Fruit fly (Drosophila melanogaster) whole organism, embryonic: Measurements from ENCODE around the gene CG31176.
A peak's percentile ranks its signal among the peaks of the same experiment; 100 is the strongest.

ENCODE experiments used
- Bdp1 ChIP-seq: fragments of 200-800 bp; sonication (Bioruptor generic); optimal IDR thresholded peaks from 3 replicates; lab custom pipeline; 2016; ENCODE audit warnings: missing biosample characterization, missing genetic modification characterization
- CG10147 ChIP-seq: fragments of 200-800 bp; sonication (Bioruptor generic); optimal IDR thresholded peaks from 2 replicates; lab custom pipeline; 2019; ENCODE audit warnings: missing biosample characterization, mild to moderate bottlenecking, missing genetic modification characterization, moderate library complexity
- CG10543 ChIP-seq: fragments of 200-800 bp; sonication (Bioruptor generic); optimal IDR thresholded peaks from 3 replicates; lab custom pipeline; 2017; ENCODE audit warnings: missing biosample characterization, mild to moderate bottlenecking, missing genetic modification characterization, moderate library complexity
- CG11723 ChIP-seq: fragments of 200-800 bp; sonication (Bioruptor generic); optimal IDR thresholded peaks from 2 replicates; lab custom pipeline; 2017; ENCODE audit warnings: missing biosample characterization, mild to moderate bottlenecking, missing genetic modification characterization
- CG12659 ChIP-seq: fragments of 200-800 bp; sonication (Bioruptor generic); optimal IDR thresholded peaks from 3 replicates; lab custom pipeline; 2017; ENCODE audit warnings: mild to moderate bottlenecking, missing biosample characterization, missing genetic modification reagents, missing genetic modification characterization
- CG13624 ChIP-seq: fragments of 200-800 bp; sonication (Bioruptor generic); optimal IDR thresholded peaks from 2 replicates; lab custom pipeline; 2016; ENCODE audit warnings: missing biosample characterization, missing genetic modification characterization
- CG15011 ChIP-seq: fragments of 200-800 bp; sonication (Bioruptor generic); optimal IDR thresholded peaks from 3 replicates; lab custom pipeline; 2018; ENCODE audit warnings: missing biosample characterization, mild to moderate bottlenecking, missing genetic modification characterization
- CG15073 ChIP-seq: fragments of 200-800 bp; sonication (Bioruptor generic); optimal IDR thresholded peaks from 2 replicates; lab custom pipeline; 2016; ENCODE audit warnings: missing biosample characterization, missing genetic modification characterization
- CG15514 ChIP-seq: fragments of 200-800 bp; sonication (Bioruptor generic); optimal IDR thresholded peaks from 3 replicates; lab custom pipeline; 2017; ENCODE audit warnings: missing biosample characterization, missing genetic modification characterization, mild to moderate bottlenecking, moderate library complexity, missing genetic modification reagents
- CG16815 ChIP-seq: fragments of 200-800 bp; sonication (Bioruptor generic); optimal IDR thresholded peaks from 3 replicates; lab custom pipeline; 2017; ENCODE audit warnings: missing biosample characterization, mild to moderate bottlenecking, missing genetic modification characterization
- CG16863 ChIP-seq: fragments of 200-800 bp; sonication (Bioruptor generic); optimal IDR thresholded peaks from 3 replicates; lab custom pipeline; 2016; ENCODE audit warnings: missing biosample characterization, missing genetic modification characterization
- CG17385 ChIP-seq: fragments of 200-800 bp; sonication (Bioruptor generic); optimal IDR thresholded peaks from 3 replicates; lab custom pipeline; 2018; ENCODE audit warnings: missing biosample characterization, mild to moderate bottlenecking, missing genetic modification characterization
- CG18619 ChIP-seq: fragments of 200-800 bp; sonication (Bioruptor generic); optimal IDR thresholded peaks from 3 replicates; lab custom pipeline; 2017; ENCODE audit warnings: missing biosample characterization, mild to moderate bottlenecking, missing genetic modification characterization
- CG18764 ChIP-seq: fragments of 200-800 bp; sonication (Bioruptor generic); optimal IDR thresholded peaks from 3 replicates; lab custom pipeline; 2016; ENCODE audit warnings: missing biosample characterization, missing genetic modification characterization
- CG2202 ChIP-seq: fragments of 200-800 bp; sonication (Bioruptor generic); optimal IDR thresholded peaks from 2 replicates; lab custom pipeline; 2018; ENCODE audit warnings: missing biosample characterization, mild to moderate bottlenecking, missing genetic modification characterization
- CG30403 ChIP-seq: fragments of 200-800 bp; sonication (Bioruptor generic); optimal IDR thresholded peaks from 3 replicates; lab custom pipeline; 2016; ENCODE audit warnings: missing biosample characterization, missing genetic modification characterization
- CG31365 ChIP-seq: fragments of 200-800 bp; sonication (Bioruptor generic); optimal IDR thresholded peaks from 2 replicates; lab custom pipeline; 2018; ENCODE audit warnings: missing biosample characterization, mild to moderate bottlenecking, missing genetic modification characterization
- CG3281 ChIP-seq: fragments of 200-800 bp; sonication (Bioruptor generic); optimal IDR thresholded peaks from 3 replicates; lab custom pipeline; 2017; ENCODE audit warnings: missing biosample characterization, mild to moderate bottlenecking, missing genetic modification characterization
- CG3847 ChIP-seq: fragments of 200-800 bp; sonication (Bioruptor generic); IDR thresholded peaks from 2 replicates; pipeline ENCODE4 v1.3.6; 2022; ENCODE audit warnings: missing biosample characterization, missing genetic modification characterization
- CG42726 ChIP-seq: fragments of 200-800 bp; sonication (Bioruptor generic); IDR thresholded peaks from 2 replicates; pipeline ENCODE4 v1.3.6; 2022; ENCODE audit warnings: missing biosample characterization, missing genetic modification characterization; ENCODE audit not compliant: partially characterized antibody
- CG4360 ChIP-seq: fragments of 200-800 bp; sonication (Bioruptor generic); IDR thresholded peaks from 2 replicates; pipeline ENCODE4 v1.3.6; 2022; ENCODE audit warnings: missing biosample characterization, missing genetic modification characterization
- CG4617 ChIP-seq: fragments of 200-800 bp; sonication (Bioruptor generic); optimal IDR thresholded peaks from 3 replicates; lab custom pipeline; 2016; ENCODE audit warnings: missing biosample characterization, missing genetic modification characterization, borderline replicate concordance
- CG6854 ChIP-seq: fragments of 200-800 bp; sonication (Bioruptor generic); optimal IDR thresholded peaks from 3 replicates; lab custom pipeline; 2017; ENCODE audit warnings: missing biosample characterization, mild to moderate bottlenecking, missing genetic modification characterization
- CG7372 ChIP-seq: fragments of 200-800 bp; sonication (Bioruptor generic); IDR thresholded peaks from 2 replicates; pipeline ENCODE4 v1.3.6; 2022; ENCODE audit warnings: missing biosample characterization, missing genetic modification characterization
- Chrac-16 ChIP-seq: fragments of 200-800 bp; sonication (Bioruptor generic); optimal IDR thresholded peaks from 3 replicates; lab custom pipeline; 2016; ENCODE audit warnings: missing biosample characterization, missing genetic modification characterization
- D19A ChIP-seq: fragments of 200-800 bp; optimal IDR thresholded peaks from 3 replicates; lab custom pipeline; 2019; ENCODE audit warnings: missing biosample characterization, mild to moderate bottlenecking, missing genetic modification characterization, moderate library complexity
- GATAe ChIP-seq: fragments of 200-800 bp; sonication (Bioruptor generic); conservative IDR thresholded peaks from 2 replicates; pipeline ENCODE4 v1.3.6; 2022; ENCODE audit warnings: missing biosample characterization, missing genetic modification characterization
- H15 ChIP-seq: fragments of 200-800 bp; sonication (Bioruptor generic); IDR thresholded peaks from 3 replicates; pipeline ENCODE4 v1.3.6; 2022; ENCODE audit warnings: missing biosample characterization, missing genetic modification characterization
- Med ChIP-seq: fragments of 200-800 bp; sonication (Bioruptor generic); peaks from one replicate; lab custom pipeline; 2016; ENCODE audit warnings: missing biosample characterization, missing genetic modification characterization, mild to moderate bottlenecking, inconsistent platforms, moderate library complexity
- Nf-YC ChIP-seq: fragments of 200-800 bp; optimal IDR thresholded peaks from 3 replicates; lab custom pipeline; 2019; ENCODE audit warnings: missing biosample characterization, mild to moderate bottlenecking, missing genetic modification characterization, moderate library complexity
- Optix ChIP-seq: fragments of 200-800 bp; sonication (Bioruptor generic); IDR thresholded peaks from 3 replicates; pipeline ENCODE4 v1.3.6; 2022; ENCODE audit warnings: missing biosample characterization, missing genetic modification characterization
- Pdp1 ChIP-seq, 2 experiments: fragments of 200-800 bp; sonication (Bioruptor generic); optimal IDR thresholded peaks; 3 replicates each; lab custom pipeline; 2016; ENCODE audit warnings: missing biosample characterization in 2 of 2, missing genetic modification characterization in 2 of 2, mild to moderate bottlenecking in 1 of 2, moderate library complexity in 1 of 2
- Ptx1 ChIP-seq: fragments of 200-800 bp; sonication (Bioruptor generic); IDR thresholded peaks from 2 replicates; pipeline ENCODE4 v1.3.6; 2022; ENCODE audit warnings: missing biosample characterization, missing genetic modification characterization
- Vsx1 ChIP-seq: fragments of 200-800 bp; sonication (Bioruptor generic); optimal IDR thresholded peaks from 2 replicates; lab custom pipeline; 2017; ENCODE audit warnings: missing biosample characterization, mild to moderate bottlenecking, missing genetic modification characterization, missing genetic modification reagents
- aop ChIP-seq: fragments of 200-800 bp; sonication (Bioruptor generic); IDR thresholded peaks from 2 replicates; pipeline ENCODE4 v1.3.6; 2022; ENCODE audit warnings: missing biosample characterization, missing genetic modification characterization
- cad ChIP-seq: fragments of >200 bp; optimal IDR thresholded peaks from 2 replicates; lab custom pipeline; 2017; ENCODE audit warnings: missing biosample characterization, missing genetic modification characterization
- disco-r ChIP-seq: fragments of 200-800 bp; sonication (Bioruptor generic); optimal IDR thresholded peaks from 2 replicates; lab custom pipeline; 2016; ENCODE audit warnings: missing biosample characterization, missing genetic modification characterization
- dmrt99B ChIP-seq: fragments of 200-800 bp; sonication (Bioruptor generic); optimal IDR thresholded peaks from 2 replicates; lab custom pipeline; 2018; ENCODE audit warnings: missing biosample characterization, mild to moderate bottlenecking, missing genetic modification characterization, moderate library complexity
- grau ChIP-seq: fragments of 200-800 bp; optimal IDR thresholded peaks from 3 replicates; lab custom pipeline; 2019; ENCODE audit warnings: missing biosample characterization, mild to moderate bottlenecking, missing genetic modification characterization, moderate library complexity
- klu ChIP-seq: fragments of 200-800 bp; sonication (Bioruptor generic); IDR thresholded peaks from 2 replicates; pipeline ENCODE4 v1.3.6; 2022; ENCODE audit warnings: missing biosample characterization, missing genetic modification characterization
- nom ChIP-seq: fragments of 200-800 bp; sonication (Bioruptor generic); optimal IDR thresholded peaks from 2 replicates; lab custom pipeline; 2017; ENCODE audit warnings: missing biosample characterization, missing genetic modification characterization, mild to moderate bottlenecking, moderate library complexity, missing genetic modification reagents
- pita ChIP-seq: fragments of 200-800 bp; sonication (Bioruptor generic); optimal IDR thresholded peaks from 2 replicates; lab custom pipeline; 2017; ENCODE audit warnings: missing biosample characterization, mild to moderate bottlenecking, missing genetic modification characterization
- prd ChIP-seq, 3 experiments: fragments of >200 bp in 2 of 3; fragments of 200-800 bp in 1 of 3; sonication (Bioruptor generic) in 1 of 3; optimal IDR thresholded peaks in 2 of 3; IDR thresholded peaks in 1 of 3; 2 replicates in 2 of 3; 3 replicates in 1 of 3; pipeline versions ENCODE4 v1.3.6 to Lab custom; 2017 to 2022; ENCODE audit warnings: missing biosample characterization in 1 of 3, missing genetic modification characterization in 1 of 3
- repo ChIP-seq: fragments of 200-800 bp; sonication (Bioruptor generic); optimal IDR thresholded peaks from 2 replicates; lab custom pipeline; 2016; ENCODE audit warnings: missing biosample characterization, missing genetic modification characterization
- ro ChIP-seq: fragments of 200-800 bp; sonication (Bioruptor generic); IDR thresholded peaks from 2 replicates; pipeline ENCODE4 v1.3.6; 2022; ENCODE audit warnings: missing biosample characterization, missing genetic modification characterization
- sc ChIP-seq, 3 experiments: fragments of >200 bp in 2 of 3; fragments of 200-800 bp in 1 of 3; sonication (Bioruptor generic) in 1 of 3; optimal IDR thresholded peaks; 2 replicates in 2 of 3; 3 replicates in 1 of 3; lab custom pipeline; 2017; ENCODE audit warnings: mild to moderate bottlenecking in 1 of 3, missing biosample characterization in 1 of 3, missing genetic modification characterization in 1 of 3, missing genetic modification reagents in 1 of 3
- schlank ChIP-seq: fragments of 200-800 bp; sonication (Bioruptor generic); optimal IDR thresholded peaks from 2 replicates; lab custom pipeline; 2018; ENCODE audit warnings: missing biosample characterization, mild to moderate bottlenecking, missing genetic modification characterization
- sd ChIP-seq: fragments of 200-800 bp; sonication (Bioruptor generic); optimal IDR thresholded peaks from 3 replicates; lab custom pipeline; 2018; ENCODE audit warnings: missing biosample characterization, mild to moderate bottlenecking, missing genetic modification characterization, moderate library complexity
- slou ChIP-seq: fragments of 200-800 bp; sonication (Bioruptor generic); optimal IDR thresholded peaks from 3 replicates; lab custom pipeline; 2016; ENCODE audit warnings: missing biosample characterization, missing genetic modification characterization
- stwl ChIP-seq: fragments of 200-800 bp; sonication (Bioruptor generic); optimal IDR thresholded peaks from 3 replicates; lab custom pipeline; 2018; ENCODE audit warnings: missing biosample characterization, mild to moderate bottlenecking, missing genetic modification characterization, moderate library complexity
- yki ChIP-seq: fragments of >200 bp; optimal IDR thresholded peaks from 3 replicates; lab custom pipeline; 2018

Gene CG31176

dm6 chr3R:21632582-21632929 lies 86.9 kb downstream of the CG31176 start:
- TF ChIP-seq prd (optimal IDR thresholded peaks at IDR 0.05; lab: Kevin White, UChicago) (no peak), prd (GFP tag; IDR thresholded peaks at IDR 0.05; lab: Robert Waterston, UW) (no peak), CG42726 (GFP tag; lab: Robert Waterston, UW) (no peak), CG12659 (GFP tag; lab: Kevin White, UChicago) (peak; percentile 12), GATAe (GFP tag; lab: Robert Waterston, UW) (no peak), Nf-YC (tag; lab: Kevin White, UChicago) (no peak), grau (tag; lab: Kevin White, UChicago) (no peak), CG30403 (GFP tag; lab: Kevin White, UChicago) (no peak), CG6854 (GFP tag; lab: Kevin White, UChicago) (peak; percentile 12), CG3281 (GFP tag; lab: Kevin White, UChicago) (peak; percentile 16), slou (GFP tag; lab: Kevin White, UChicago) (no peak), stwl (tag; lab: Kevin White, UChicago) (no peak), CG15073 (GFP tag; lab: Kevin White, UChicago) (no peak), Pdp1 (GFP tag; optimal IDR thresholded peaks at IDR 0.05; lab: Kevin White, UChicago) (peak in 1 of 2 experiments; percentile 66), Vsx1 (GFP tag; lab: Kevin White, UChicago) (peak; percentile 6), dmrt99B (tag; lab: Kevin White, UChicago) (no peak), CG4360 (no peak), H15 (GFP tag; lab: Robert Waterston, UW) (no peak), cad (no peak), CG16863 (GFP tag; lab: Kevin White, UChicago) (no peak), CG15011 (GFP tag; lab: Kevin White, UChicago) (no peak), CG3847 (GFP tag; lab: Robert Waterston, UW) (no peak), repo (GFP tag; lab: Kevin White, UChicago) (no peak), CG31365 (tag; lab: Kevin White, UChicago) (no peak), sc (optimal IDR thresholded peaks at IDR 0.05; lab: Kevin White, UChicago) (no peak), sc (GFP tag; optimal IDR thresholded peaks at IDR 0.05; lab: Kevin White, UChicago) (no peak), CG11723 (GFP tag; lab: Kevin White, UChicago) (no peak), nom (GFP tag; lab: Kevin White, UChicago) (peak; percentile 22), CG10543 (GFP tag; lab: Kevin White, UChicago) (no peak), disco-r (GFP tag; lab: Kevin White, UChicago) (peak; percentile 22), CG13624 (peak; percentile 15), CG10147 (GFP tag; lab: Kevin White, UChicago) (no peak), D19A (tag; lab: Kevin White, UChicago) (peak; percentile 44), sd (no peak), Ptx1 (GFP tag; lab: Robert Waterston, UW) (no peak), Med (GFP tag; lab: Kevin White, UChicago) (peak; percentile 80), CG18619 (GFP tag; lab: Kevin White, UChicago) (no peak), CG2202 (tag; lab: Kevin White, UChicago) (no peak), Chrac-16 (GFP tag; lab: Kevin White, UChicago) (no peak), Bdp1 (GFP tag; lab: Kevin White, UChicago) (no peak), CG7372 (GFP tag; lab: Robert Waterston, UW) (no peak), Optix (GFP tag; lab: Robert Waterston, UW) (no peak), CG4617 (GFP tag; lab: Kevin White, UChicago) (no peak), CG16815 (GFP tag; lab: Kevin White, UChicago) (no peak), ro (no peak), CG15514 (peak; percentile 7), pita (GFP tag; lab: Kevin White, UChicago) (no peak), CG18764 (GFP tag; lab: Kevin White, UChicago) (no peak), klu (GFP tag; lab: Robert Waterston, UW) (no peak), CG17385 (no peak), aop (GFP tag; lab: Robert Waterston, UW) (no peak), yki (peak; percentile 84), schlank (tag; lab: Kevin White, UChicago) (no peak)
